Fruit fly (Drosophila melanogaster): ENCODE data around the gene CoRest.

dm6 chrX:19501274-19501673 is 20.5 kb upstream of the CoRest start:
- TF ChIP-seq psq (optimal IDR thresholded peaks at IDR 0.05) (no peak), Myc (optimal IDR thresholded peaks at IDR 0.05) (no peak), ttk (optimal IDR thresholded peaks at IDR 0.05) (no peak), insv (optimal IDR thresholded peaks at IDR 0.05) (no peak)
